Fruit fly (Drosophila melanogaster) whole organism, wandering third instar larva: ENCODE results near the gene CG2854.
A peak's percentile ranks its signal among the peaks of the same experiment; 100 is the strongest.

Experiments used
- Abd-B ChIP-seq: fragments of >200 bp; optimal IDR thresholded peaks from 2 replicates; lab custom pipeline; 2017; ENCODE audit warnings: missing biosample characterization, missing genetic modification characterization
- CG32264 ChIP-seq: fragments of 200-800 bp; sonication (Bioruptor generic); optimal IDR thresholded peaks from 2 replicates; lab custom pipeline; 2016; ENCODE audit warnings: missing biosample characterization, missing genetic modification characterization
- CG9705 ChIP-seq: fragments of 200-800 bp; sonication (Bioruptor generic); optimal IDR thresholded peaks from 2 replicates; lab custom pipeline; 2018; ENCODE audit warnings: missing biosample characterization, mild to moderate bottlenecking, missing genetic modification characterization
- CrebA ChIP-seq: fragments of 200-800 bp; sonication (Bioruptor generic); optimal IDR thresholded peaks from 2 replicates; lab custom pipeline; 2016; ENCODE audit warnings: missing biosample characterization, mild to moderate bottlenecking, missing genetic modification characterization, borderline replicate concordance
- Dfd ChIP-seq: fragments of >200 bp; optimal IDR thresholded peaks from 2 replicates; lab custom pipeline; 2017; ENCODE audit warnings: missing biosample characterization, missing genetic modification characterization
- Dif ChIP-seq: fragments of 200-275, 200-300 bp; sonication (Bioruptor generic); optimal IDR thresholded peaks from 2 replicates; lab custom pipeline; 2018; ENCODE audit warnings: missing biosample characterization, missing genetic modification characterization; ENCODE audit not compliant: partially characterized antibody
- GATAd ChIP-seq: sonication (Bioruptor generic); optimal IDR thresholded peaks from 2 replicates; lab custom pipeline; 2016; ENCODE audit warnings: missing biosample characterization, missing genetic modification characterization
- HLH106 ChIP-seq: fragments of 200-800 bp; optimal IDR thresholded peaks from 3 replicates; lab custom pipeline; 2019; ENCODE audit warnings: missing biosample characterization, mild to moderate bottlenecking, missing genetic modification characterization, moderate library complexity
- Hnf4 ChIP-seq: fragments of 200-800 bp; sonication (Bioruptor generic); optimal IDR thresholded peaks from 2 replicates; lab custom pipeline; 2016; ENCODE audit warnings: missing biosample characterization, mild to moderate bottlenecking, missing genetic modification characterization
- Hr78 ChIP-seq: fragments of >200 bp; optimal IDR thresholded peaks from 2 replicates; lab custom pipeline; 2017; ENCODE audit warnings: missing biosample characterization, missing genetic modification characterization
- Hr83 ChIP-seq: fragments of 200-300 bp; sonication (Bioruptor generic); optimal IDR thresholded peaks from 2 replicates; lab custom pipeline; 2016; ENCODE audit warnings: missing biosample characterization, mild to moderate bottlenecking, missing genetic modification characterization, moderate library complexity; ENCODE audit not compliant: poor library complexity, severe bottlenecking
- Jra ChIP-seq: sonication (Bioruptor generic); optimal IDR thresholded peaks from 2 replicates; lab custom pipeline; 2016; ENCODE audit warnings: missing biosample characterization, missing genetic modification characterization
- Mio ChIP-seq: sonication (Bioruptor generic); optimal IDR thresholded peaks from 2 replicates; lab custom pipeline; 2016; ENCODE audit warnings: missing biosample characterization, missing genetic modification characterization
- Myc ChIP-seq: fragments of >200 bp; optimal IDR thresholded peaks from 2 replicates; lab custom pipeline; 2017
- N ChIP-seq: fragments of >200 bp; optimal IDR thresholded peaks from 2 replicates; lab custom pipeline; 2018; ENCODE audit warnings: missing biosample characterization, missing external identifiers, missing genetic modification characterization
- OdsH ChIP-seq: fragments of 200-800 bp; sonication (Bioruptor generic); optimal IDR thresholded peaks from 2 replicates; lab custom pipeline; 2016; ENCODE audit warnings: missing biosample characterization, mild to moderate bottlenecking, missing genetic modification characterization
- Rel ChIP-seq, 2 experiments: fragments of 200-800 bp; sonication (Bioruptor generic) in 1 of 2; optimal IDR thresholded peaks; 2 replicates in 1 of 2; 3 replicates in 1 of 2; lab custom pipeline; 2016 to 2019; ENCODE audit warnings: mild to moderate bottlenecking in 2 of 2, missing biosample characterization in 2 of 2, missing genetic modification characterization in 2 of 2, moderate library complexity in 1 of 2
- Sp1 ChIP-seq: fragments of 200-800 bp; sonication (Bioruptor generic); optimal IDR thresholded peaks from 3 replicates; lab custom pipeline; 2019; ENCODE audit warnings: missing biosample characterization, mild to moderate bottlenecking, missing genetic modification characterization, moderate library complexity
- Vsx2 ChIP-seq: fragments of 200-300, 225-300 bp; sonication (Bioruptor generic); optimal IDR thresholded peaks from 2 replicates; lab custom pipeline; 2018; ENCODE audit warnings: missing biosample characterization, missing genetic modification characterization; ENCODE audit not compliant: partially characterized antibody
- br ChIP-seq: fragments of 200-800 bp; sonication (Bioruptor generic); optimal IDR thresholded peaks from 2 replicates; lab custom pipeline; 2016; ENCODE audit warnings: missing biosample characterization, missing genetic modification characterization
- brk ChIP-seq: fragments of 200-800 bp; sonication (Bioruptor generic); optimal IDR thresholded peaks from 2 replicates; lab custom pipeline; 2016; ENCODE audit warnings: missing biosample characterization, mild to moderate bottlenecking, missing genetic modification characterization
- dl ChIP-seq, 2 experiments: fragments of 175-275, 200-275 bp in 1 of 2; fragments of 200-275 bp in 1 of 2; sonication (Bioruptor generic); optimal IDR thresholded peaks; lab custom pipeline; 2018; ENCODE audit warnings: mild to moderate bottlenecking in 2 of 2, missing biosample characterization in 2 of 2, missing genetic modification characterization in 2 of 2, moderate library complexity in 2 of 2; ENCODE audit not compliant: partially characterized antibody in 2 of 2, insufficient read depth in 1 of 2
- dmrt93B ChIP-seq: fragments of 200-800 bp; sonication (Bioruptor generic); optimal IDR thresholded peaks from 2 replicates; lab custom pipeline; 2018; ENCODE audit warnings: missing biosample characterization, mild to moderate bottlenecking, missing genetic modification characterization
- dsf ChIP-seq: sonication (Bioruptor generic); optimal IDR thresholded peaks from 2 replicates; lab custom pipeline; 2016; ENCODE audit warnings: missing biosample characterization, missing genetic modification characterization, borderline replicate concordance
- ey ChIP-seq: fragments of 200-800 bp; sonication (Bioruptor generic); optimal IDR thresholded peaks from 2 replicates; lab custom pipeline; 2016; ENCODE audit warnings: missing biosample characterization, missing genetic modification characterization
- foxo ChIP-seq, 2 experiments: fragments of 200-800 bp; sonication (Bioruptor generic); optimal IDR thresholded peaks; 2 replicates in 1 of 2; 3 replicates in 1 of 2; lab custom pipeline; 2016 to 2017; ENCODE audit warnings: missing biosample characterization in 2 of 2, missing genetic modification characterization in 2 of 2
- fru ChIP-seq: fragments of 200-800 bp; sonication (Bioruptor generic); optimal IDR thresholded peaks from 3 replicates; lab custom pipeline; 2016; ENCODE audit warnings: missing biosample characterization, mild to moderate bottlenecking, missing genetic modification characterization
- h ChIP-seq: fragments of 200-800 bp; sonication (Bioruptor generic); optimal IDR thresholded peaks from 3 replicates; lab custom pipeline; 2016; ENCODE audit warnings: missing biosample characterization, mild to moderate bottlenecking, missing genetic modification characterization
- jim ChIP-seq: fragments of 175-275, 200-325 bp; sonication (Bioruptor generic); optimal IDR thresholded peaks from 2 replicates; lab custom pipeline; 2016; ENCODE audit warnings: missing biosample characterization, mild to moderate bottlenecking, missing genetic modification characterization
- lola ChIP-seq: fragments of >200 bp; optimal IDR thresholded peaks from 2 replicates; lab custom pipeline; 2017; ENCODE audit warnings: missing biosample characterization, missing genetic modification characterization
- pan ChIP-seq: fragments of >200 bp; optimal IDR thresholded peaks from 2 replicates; lab custom pipeline; 2017
- psq ChIP-seq: fragments of 200-800 bp; sonication (Bioruptor generic); optimal IDR thresholded peaks from 3 replicates; lab custom pipeline; 2017; ENCODE audit warnings: missing biosample characterization, mild to moderate bottlenecking, missing genetic modification characterization, moderate library complexity
- rgr ChIP-seq: fragments of 200-800 bp; sonication (Bioruptor generic); optimal IDR thresholded peaks from 3 replicates; lab custom pipeline; 2016; ENCODE audit warnings: missing biosample characterization, mild to moderate bottlenecking, missing genetic modification characterization
- sage ChIP-seq: fragments of 200-800 bp; sonication (Bioruptor generic); optimal IDR thresholded peaks from 2 replicates; lab custom pipeline; 2016; ENCODE audit warnings: missing biosample characterization, mild to moderate bottlenecking, missing genetic modification characterization
- sv ChIP-seq: fragments of 200-800 bp; sonication (Bioruptor generic); optimal IDR thresholded peaks from 3 replicates; lab custom pipeline; 2016; ENCODE audit warnings: missing biosample characterization, missing genetic modification characterization
- tai ChIP-seq: sonication (Bioruptor generic); optimal IDR thresholded peaks from 2 replicates; lab custom pipeline; 2016; ENCODE audit warnings: missing biosample characterization, missing genetic modification characterization
- usp ChIP-seq: fragments of >200 bp; optimal IDR thresholded peaks from 2 replicates; lab custom pipeline; 2017; ENCODE audit warnings: missing biosample characterization, missing genetic modification characterization
- woc ChIP-seq: sonication (Bioruptor generic); optimal IDR thresholded peaks from 2 replicates; lab custom pipeline; 2016; ENCODE audit warnings: missing biosample characterization, mild to moderate bottlenecking, missing genetic modification characterization

Gene CG2854

DNA sequence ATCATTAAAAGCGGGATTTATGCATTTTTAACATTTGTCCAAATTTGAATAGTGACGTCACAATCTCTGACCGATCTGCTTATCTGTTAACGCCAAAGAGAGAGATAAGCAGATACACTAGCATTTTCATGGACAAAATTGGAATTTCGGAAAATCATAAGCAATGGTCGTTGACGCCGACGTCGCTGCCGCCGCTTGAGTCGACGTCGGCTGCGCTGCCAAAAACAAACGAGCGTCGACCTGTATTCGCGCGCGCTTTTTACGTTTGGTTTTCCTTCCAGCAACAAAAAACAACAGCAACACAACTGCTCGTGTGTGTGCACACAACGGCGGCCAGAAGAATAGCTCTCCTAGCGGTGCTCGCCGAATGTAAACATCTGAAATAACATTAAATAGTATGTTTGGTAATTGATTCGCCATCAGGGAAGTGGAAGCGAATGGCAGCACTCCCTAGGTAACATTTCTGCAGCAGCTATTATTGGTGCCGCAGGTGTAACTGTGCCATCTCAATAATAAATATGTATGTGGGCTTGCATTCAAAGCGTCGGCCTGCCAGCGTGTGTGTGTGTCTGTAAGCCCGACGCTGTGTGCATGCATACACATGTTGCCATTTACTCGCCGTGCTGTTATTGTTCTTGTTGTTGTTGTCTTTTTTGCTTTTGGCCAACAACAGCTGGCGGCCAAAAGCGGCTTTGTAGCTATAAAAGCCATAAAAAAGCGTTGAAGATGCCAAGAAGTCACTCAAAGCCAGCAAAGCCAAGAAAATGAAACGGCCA lies 26.4 kb upstream of the CG2854 start:
- TF ChIP-seq Mio (GFP tag; lab: Kevin White, UChicago) = peak; percentile 93
- TF ChIP-seq CrebA (GFP tag; lab: Kevin White, UChicago) = peak; percentile 92
- TF ChIP-seq woc (GFP tag; lab: Kevin White, UChicago) = peak; percentile 96
- TF ChIP-seq Dif (GFP tag; lab: Kevin White, UChicago) = no peak
- TF ChIP-seq CG32264 (GFP tag; lab: Kevin White, UChicago) = peak; percentile 98
- peak; percentile 98 for TF ChIP-seq OdsH (GFP tag; lab: Kevin White, UChicago)
- TF ChIP-seq Myc (lab: Kevin White, UChicago) = no peak
- TF ChIP-seq sv (GFP tag; lab: Kevin White, UChicago) = peak; percentile 88
- peak; percentile 97 for TF ChIP-seq psq
- peak; percentile 95 to 98 for TF ChIP-seq foxo (GFP tag; optimal IDR thresholded peaks at IDR 0.05; lab: Kevin White, UChicago)
- peak; percentile 99 for TF ChIP-seq fru (GFP tag; lab: Kevin White, UChicago)
- peak; percentile 93 for TF ChIP-seq Hr83
- peak in 1 of 2 experiments; percentile 10 for TF ChIP-seq dl (GFP tag; optimal IDR thresholded peaks at IDR 0.05; lab: Kevin White, UChicago; ENCODE audit: insufficient read depth in 1 of 2, partially characterized antibody in 2 of 2)
- peak; percentile 7 for TF ChIP-seq jim (GFP tag; lab: Kevin White, UChicago)
- peak; percentile 99 for TF ChIP-seq dmrt93B
- TF ChIP-seq CG9705 (GFP tag; lab: Kevin White, UChicago) = peak; percentile 95
- TF ChIP-seq Abd-B = no peak
- TF ChIP-seq br (GFP tag; lab: Kevin White, UChicago) = peak; percentile 99
- peak; percentile 98 for TF ChIP-seq Jra
- TF ChIP-seq Sp1 (GFP tag; lab: Kevin White, UChicago) = peak; percentile 99
- TF ChIP-seq ey = peak; percentile 99
- peak; percentile 99 for TF ChIP-seq h (GFP tag; lab: Kevin White, UChicago)
- no peak for TF ChIP-seq N
- TF ChIP-seq Hnf4 = peak; percentile 98
- no peak for TF ChIP-seq usp
- no peak for TF ChIP-seq lola (GFP tag; lab: Kevin White, UChicago)
- TF ChIP-seq dsf (GFP tag; lab: Kevin White, UChicago) = peak; percentile 94
- TF ChIP-seq rgr (GFP tag; lab: Kevin White, UChicago) = peak; percentile 99
- TF ChIP-seq Rel (GFP tag; optimal IDR thresholded peaks at IDR 0.05; lab: Kevin White, UChicago) = peak; percentile 92
- peak; percentile 90 for TF ChIP-seq Rel (tag; optimal IDR thresholded peaks at IDR 0.05; lab: Kevin White, UChicago)
- TF ChIP-seq GATAd (GFP tag; lab: Kevin White, UChicago) = peak; percentile 90
- TF ChIP-seq brk (GFP tag; lab: Kevin White, UChicago) = peak; percentile 90
- TF ChIP-seq HLH106 (tag; lab: Kevin White, UChicago) = peak; percentile 99
- TF ChIP-seq Dfd (GFP tag; lab: Kevin White, UChicago) = peak; percentile 2
- no peak for TF ChIP-seq Vsx2
- TF ChIP-seq sage (GFP tag; lab: Kevin White, UChicago) = peak; percentile 98
- TF ChIP-seq Hr78 (GFP tag; lab: Kevin White, UChicago) = no peak
- peak; percentile 95 for TF ChIP-seq tai (GFP tag; lab: Kevin White, UChicago)
- TF ChIP-seq pan (lab: Kevin White, UChicago) = no peak

DNA sequence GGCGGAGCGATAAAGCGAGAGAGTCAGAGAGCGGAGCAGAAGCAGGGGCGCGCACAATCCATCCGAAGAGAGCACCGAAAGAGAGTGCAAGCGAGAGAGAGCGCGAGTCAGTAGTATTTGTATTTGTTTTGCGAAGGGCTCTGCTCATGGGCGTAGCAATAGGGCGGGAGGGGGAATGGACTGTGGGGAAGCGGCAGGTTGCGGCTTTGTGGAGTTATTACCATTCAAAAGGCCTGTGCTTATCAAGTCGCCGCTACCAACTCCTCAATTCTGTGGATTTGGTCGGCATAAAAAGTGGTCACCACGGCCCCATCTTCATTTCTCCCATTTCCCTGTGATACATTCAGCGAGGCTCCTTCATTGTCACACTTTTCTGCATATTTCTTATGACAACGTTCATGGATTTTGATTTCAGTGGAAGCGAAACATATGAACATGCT lies 25.8 kb upstream of the CG2854 start:
- no peak for TF ChIP-seq Hnf4
- TF ChIP-seq N = no peak
- no peak for TF ChIP-seq CrebA (GFP tag; lab: Kevin White, UChicago)
- TF ChIP-seq Myc (lab: Kevin White, UChicago) = no peak
- TF ChIP-seq Hr83 = no peak
- peak; percentile 77 for TF ChIP-seq rgr (GFP tag; lab: Kevin White, UChicago)
- no peak for TF ChIP-seq sv (GFP tag; lab: Kevin White, UChicago)
- TF ChIP-seq Dif (GFP tag; lab: Kevin White, UChicago) = peak; percentile 95
- TF ChIP-seq Vsx2 = peak; percentile 83
- peak; percentile 72 for TF ChIP-seq fru (GFP tag; lab: Kevin White, UChicago)
- TF ChIP-seq CG32264 (GFP tag; lab: Kevin White, UChicago) = no peak
- peak; percentile 90 to 95 for TF ChIP-seq dl (GFP tag; optimal IDR thresholded peaks at IDR 0.05; lab: Kevin White, UChicago; ENCODE audit: insufficient read depth in 1 of 2, partially characterized antibody in 2 of 2)
- TF ChIP-seq Abd-B = no peak
- TF ChIP-seq jim (GFP tag; lab: Kevin White, UChicago) = no peak
- peak; percentile 9 for TF ChIP-seq br (GFP tag; lab: Kevin White, UChicago)
- TF ChIP-seq psq = peak; percentile 54
- TF ChIP-seq pan (lab: Kevin White, UChicago) = no peak
- no peak for TF ChIP-seq Hr78 (GFP tag; lab: Kevin White, UChicago)
- TF ChIP-seq lola (GFP tag; lab: Kevin White, UChicago) = no peak
- peak; percentile 64 for TF ChIP-seq ey
- TF ChIP-seq woc (GFP tag; lab: Kevin White, UChicago) = no peak
- TF ChIP-seq Jra = no peak
- peak; percentile 79 for TF ChIP-seq HLH106 (tag; lab: Kevin White, UChicago)
- TF ChIP-seq CG9705 (GFP tag; lab: Kevin White, UChicago) = peak; percentile 57
- TF ChIP-seq dmrt93B = peak; percentile 70
- TF ChIP-seq GATAd (GFP tag; lab: Kevin White, UChicago) = no peak
- TF ChIP-seq Dfd (GFP tag; lab: Kevin White, UChicago) = no peak
- no peak for TF ChIP-seq Mio (GFP tag; lab: Kevin White, UChicago)
- peak; percentile 69 for TF ChIP-seq OdsH (GFP tag; lab: Kevin White, UChicago)
- TF ChIP-seq Rel (GFP tag; optimal IDR thresholded peaks at IDR 0.05; lab: Kevin White, UChicago) = no peak
- TF ChIP-seq Rel (tag; optimal IDR thresholded peaks at IDR 0.05; lab: Kevin White, UChicago) = no peak
- no peak for TF ChIP-seq tai (GFP tag; lab: Kevin White, UChicago)
- TF ChIP-seq brk (GFP tag; lab: Kevin White, UChicago) = no peak
- peak in 1 of 2 experiments; percentile 70 for TF ChIP-seq foxo (GFP tag; optimal IDR thresholded peaks at IDR 0.05; lab: Kevin White, UChicago)
- no peak for TF ChIP-seq sage (GFP tag; lab: Kevin White, UChicago)
- peak; percentile 40 for TF ChIP-seq h (GFP tag; lab: Kevin White, UChicago)
- TF ChIP-seq dsf (GFP tag; lab: Kevin White, UChicago) = no peak
- TF ChIP-seq usp = no peak
- peak; percentile 67 for TF ChIP-seq Sp1 (GFP tag; lab: Kevin White, UChicago)
